Worm (Caenorhabditis elegans) whole organism, late embryonic: Measurements from ENCODE around the gene fbxc-49.

Experiments
- C08G9.2 ChIP-seq: sonication (generic microtip); optimal IDR thresholded peaks from 2 replicates; lab custom pipeline; 2016; ENCODE audit warnings: mild to moderate bottlenecking, missing genetic modification characterization, moderate library complexity, missing compliant biosample characterization
- F13H6.1 ChIP-seq: sonication (generic microtip); optimal IDR thresholded peaks from 2 replicates; lab custom pipeline; 2016; ENCODE audit warnings: missing genetic modification characterization, missing compliant biosample characterization
- T23F11.4 ChIP-seq: fragments of 200-800 bp; sonication (Bioruptor generic); optimal IDR thresholded peaks from 2 replicates; lab custom pipeline; 2018; ENCODE audit warnings: mild to moderate bottlenecking, missing genetic modification characterization, missing compliant biosample characterization
- ceh-2 ChIP-seq: sonication (generic microtip); optimal IDR thresholded peaks from 2 replicates; lab custom pipeline; 2016; ENCODE audit warnings: missing genotype, missing genetic modification characterization, missing compliant biosample characterization
- ceh-22 ChIP-seq: sonication (generic microtip); optimal IDR thresholded peaks from 2 replicates; lab custom pipeline; 2017; ENCODE audit warnings: missing biosample characterization, missing genetic modification characterization
- ceh-24 ChIP-seq: sonication (generic microtip); optimal IDR thresholded peaks from 2 replicates; lab custom pipeline; 2016; ENCODE audit warnings: mild to moderate bottlenecking, missing genetic modification characterization, missing compliant biosample characterization
- ceh-31 ChIP-seq: sonication (generic microtip); optimal IDR thresholded peaks from 2 replicates; lab custom pipeline; 2016; ENCODE audit warnings: missing genetic modification characterization, missing compliant biosample characterization
- ceh-45 ChIP-seq: fragments of 200-800 bp; sonication (Bioruptor generic); IDR thresholded peaks from 2 replicates; pipeline ENCODE4 v1.3.6; 2022; ENCODE audit warnings: missing genetic modification reagents, missing genetic modification characterization, missing compliant biosample characterization
- ceh-48 ChIP-seq: sonication (generic microtip); optimal IDR thresholded peaks from 2 replicates; lab custom pipeline; 2016; ENCODE audit warnings: missing genetic modification characterization, inconsistent platforms, missing compliant biosample characterization
- ceh-6 ChIP-seq: fragments of 200-800 bp; sonication (Bioruptor generic); optimal IDR thresholded peaks from 2 replicates; lab custom pipeline; 2018; ENCODE audit warnings: mild to moderate bottlenecking, missing genetic modification characterization, missing compliant biosample characterization
- ceh-9 ChIP-seq: sonication (generic microtip); optimal IDR thresholded peaks from 2 replicates; lab custom pipeline; 2016; ENCODE audit warnings: mild to moderate bottlenecking, missing genetic modification characterization, inconsistent platforms, missing compliant biosample characterization
- dmd-4 ChIP-seq: sonication (generic microtip); optimal IDR thresholded peaks from 2 replicates; lab custom pipeline; 2016; ENCODE audit warnings: borderline replicate concordance, missing genetic modification characterization, missing compliant biosample characterization
- elt-2 ChIP-seq: sonication (generic microtip); optimal IDR thresholded peaks from 2 replicates; lab custom pipeline; 2016; ENCODE audit warnings: missing genetic modification reagents, missing genetic modification characterization, missing compliant biosample characterization
- ets-4 ChIP-seq: sonication (generic microtip); optimal IDR thresholded peaks from 2 replicates; lab custom pipeline; 2016; ENCODE audit warnings: missing genetic modification characterization, missing compliant biosample characterization
- eyg-1 ChIP-seq: sonication (generic microtip); optimal IDR thresholded peaks from 2 replicates; lab custom pipeline; 2016; ENCODE audit warnings: missing genotype, missing genetic modification characterization, missing compliant biosample characterization
- fax-1 ChIP-seq: sonication (generic microtip); optimal IDR thresholded peaks from 2 replicates; lab custom pipeline; 2016; ENCODE audit warnings: missing genotype, missing genetic modification characterization, missing compliant biosample characterization
- fkh-6 ChIP-seq: sonication (generic microtip); optimal IDR thresholded peaks from 2 replicates; lab custom pipeline; 2016; ENCODE audit warnings: missing genetic modification characterization, missing compliant biosample characterization
- hlh-15 ChIP-seq: sonication (generic microtip); optimal IDR thresholded peaks from 2 replicates; lab custom pipeline; 2016; ENCODE audit warnings: missing genetic modification characterization, missing compliant biosample characterization
- hlh-8 ChIP-seq: sonication (generic microtip); optimal IDR thresholded peaks from 2 replicates; lab custom pipeline; 2016; ENCODE audit warnings: missing genotype, missing genetic modification characterization, missing compliant biosample characterization
- madf-2 ChIP-seq: sonication (generic microtip); optimal IDR thresholded peaks from 2 replicates; lab custom pipeline; 2017; ENCODE audit warnings: missing genetic modification characterization, missing compliant biosample characterization
- mec-3 ChIP-seq: sonication (generic microtip); optimal IDR thresholded peaks from 2 replicates; lab custom pipeline; 2016; ENCODE audit warnings: borderline replicate concordance, missing genetic modification characterization, missing compliant biosample characterization
- nhr-232 ChIP-seq: sonication (generic microtip); optimal IDR thresholded peaks from 2 replicates; lab custom pipeline; 2016; ENCODE audit warnings: missing genetic modification characterization, missing compliant biosample characterization
- odd-2 ChIP-seq: sonication (generic microtip); optimal IDR thresholded peaks from 2 replicates; lab custom pipeline; 2017; ENCODE audit warnings: antibody characterized with exemption, mild to moderate bottlenecking, missing genetic modification characterization, missing compliant biosample characterization
- pag-3 ChIP-seq: sonication (generic microtip); optimal IDR thresholded peaks from 2 replicates; lab custom pipeline; 2016; ENCODE audit warnings: missing compliant biosample characterization, missing genetic modification characterization, borderline replicate concordance
- pax-1 ChIP-seq: fragments of 150-350 bp; optimal IDR thresholded peaks from 2 replicates; lab custom pipeline; 2014; ENCODE audit warnings: missing biosample characterization, missing genetic modification characterization
- pqm-1 ChIP-seq: sonication (generic microtip); optimal IDR thresholded peaks from 2 replicates; lab custom pipeline; 2016; ENCODE audit warnings: missing genetic modification characterization, missing compliant biosample characterization
- pros-1 ChIP-seq: fragments of 150-350 bp; optimal IDR thresholded peaks from 2 replicates; lab custom pipeline; 2014; ENCODE audit warnings: missing biosample characterization, missing genetic modification reagents, missing genetic modification characterization
- sox-4 ChIP-seq: sonication (generic microtip); optimal IDR thresholded peaks from 2 replicates; lab custom pipeline; 2017; ENCODE audit warnings: mild to moderate bottlenecking, missing genetic modification characterization, inconsistent platforms, missing compliant biosample characterization
- tbx-2 ChIP-seq: sonication (generic microtip); optimal IDR thresholded peaks from 2 replicates; lab custom pipeline; 2016; ENCODE audit warnings: missing genetic modification characterization, missing compliant biosample characterization
- tbx-7 ChIP-seq: sonication (generic microtip); optimal IDR thresholded peaks from 2 replicates; lab custom pipeline; 2016; ENCODE audit warnings: missing genotype, missing genetic modification characterization, missing compliant biosample characterization
- unc-86 ChIP-seq: sonication (generic microtip); optimal IDR thresholded peaks from 2 replicates; lab custom pipeline; 2016; ENCODE audit warnings: missing genetic modification characterization, missing compliant biosample characterization
- ztf-16 ChIP-seq: sonication (generic microtip); optimal IDR thresholded peaks from 2 replicates; lab custom pipeline; 2017; ENCODE audit warnings: missing genetic modification characterization, missing compliant biosample characterization

fbxc-49 gene

DNA sequence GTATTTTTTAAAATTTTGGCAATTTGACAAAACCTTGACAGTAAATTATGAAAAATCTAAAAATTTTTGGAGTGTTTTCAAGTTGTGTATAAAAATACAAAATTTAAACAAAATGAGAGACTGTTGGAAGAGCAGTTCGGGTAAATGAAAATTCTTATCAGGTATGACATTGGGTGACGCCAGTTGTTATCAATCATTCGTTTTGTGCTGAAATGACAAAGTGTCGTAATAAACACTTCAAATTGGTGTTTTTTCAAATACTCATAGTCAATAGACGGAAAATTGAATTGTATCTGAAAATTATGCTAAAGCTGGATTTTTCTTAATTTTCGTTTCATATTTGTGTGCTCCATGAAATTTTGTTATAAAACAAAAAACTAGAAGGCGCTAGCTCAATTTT, 38.8 kb downstream of the fbxc-49 start:
- TF ChIP-seq pqm-1 (no peak), C08G9.2 (tag; lab: Kevin White, UChicago) (no peak), pax-1 (no peak), pag-3 (no peak), fkh-6 (tag; lab: Kevin White, UChicago) (no peak), unc-86 (tag; lab: Kevin White, UChicago) (no peak), ceh-6 (GFP tag; lab: Kevin White, UChicago) (no peak), madf-2 (tag; lab: Kevin White, UChicago) (no peak), ceh-24 (tag; lab: Kevin White, UChicago) (no peak), ceh-48 (tag; lab: Kevin White, UChicago) (no peak), ets-4 (tag; lab: Kevin White, UChicago) (no peak), ceh-45 (no peak), eyg-1 (tag; lab: Kevin White, UChicago) (no peak), elt-2 (tag; lab: Kevin White, UChicago) (no peak), ztf-16 (tag; lab: Kevin White, UChicago) (no peak), fax-1 (tag; lab: Kevin White, UChicago) (no peak), T23F11.4 (GFP tag; lab: Kevin White, UChicago) (no peak), ceh-31 (tag; lab: Kevin White, UChicago) (no peak), ceh-22 (tag; lab: Kevin White, UChicago) (no peak)

DNA sequence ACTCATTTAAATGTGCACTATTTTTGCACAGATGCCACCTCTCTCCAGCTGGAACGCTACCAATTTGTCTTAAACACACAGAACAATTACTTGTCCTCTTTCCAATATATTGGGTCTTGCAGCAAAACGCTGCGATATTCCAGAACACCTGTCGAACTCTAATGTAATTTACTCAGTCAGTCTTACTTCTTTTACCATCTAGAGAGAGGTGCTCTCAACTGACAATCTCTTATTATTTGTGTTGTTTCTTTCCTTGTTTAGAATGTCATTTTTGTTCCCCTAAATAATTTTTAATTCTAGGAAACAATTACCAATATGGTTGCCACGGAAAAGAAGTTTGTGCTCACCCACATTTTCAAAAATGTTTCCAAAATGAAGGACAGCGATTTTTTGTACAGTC, 46.8 kb downstream of the fbxc-49 start, which contains the start of gene sdz-28:
Gene sdz-28, plus strand, starts transcription at position 301 of the 400 bp plus-strand sequence.
- TF ChIP-seq mec-3 (tag; lab: Kevin White, UChicago) (no peak), ceh-45 (no peak), tbx-2 (tag; lab: Kevin White, UChicago) (no peak), pros-1 (tag; lab: Kevin White, UChicago) (no peak), tbx-7 (tag; lab: Kevin White, UChicago) (no peak), F13H6.1 (no peak), sox-4 (tag; lab: Kevin White, UChicago) (no peak), unc-86 (tag; lab: Kevin White, UChicago) (no peak), ceh-2 (no peak), dmd-4 (no peak), pax-1 (no peak), nhr-232 (no peak), hlh-8 (tag; lab: Kevin White, UChicago) (no peak), odd-2 (tag; lab: Kevin White, UChicago) (no peak), hlh-15 (no peak), ceh-9 (tag; lab: Kevin White, UChicago) (no peak)
